Worm (Caenorhabditis elegans) whole organism, L3 larva: ENCODE results near the gene fbxb-48.

Experiments
- R02D3.7 ChIP-seq: fragments of 150-350 bp; optimal IDR thresholded peaks from 2 replicates; lab custom pipeline; 2014; ENCODE audit warnings: missing biosample characterization, missing genetic modification characterization
- elt-2 ChIP-seq: sonication (generic microtip); optimal IDR thresholded peaks from 2 replicates; lab custom pipeline; 2016; ENCODE audit warnings: missing genetic modification reagents, mild to moderate bottlenecking, missing genetic modification characterization, missing compliant biosample characterization
- elt-3 ChIP-seq, 3 experiments: fragments of 150-350 bp in 1 of 3; sonication (generic microtip) in 2 of 3; optimal IDR thresholded peaks; 2 replicates in 2 of 3; 4 replicates in 1 of 3; lab custom pipeline; 2014 to 2017; ENCODE audit warnings: missing biosample characterization in 3 of 3, missing genetic modification characterization in 3 of 3
- eor-1 ChIP-seq, 2 experiments: fragments of 150-350 bp; optimal IDR thresholded peaks; 2 replicates each; lab custom pipeline; 2014 to 2018; ENCODE audit warnings: missing biosample characterization in 2 of 2, missing genetic modification characterization in 2 of 2
- fos-1 ChIP-seq: fragments of 150-350 bp; optimal IDR thresholded peaks from 2 replicates; lab custom pipeline; 2014; ENCODE audit warnings: missing biosample characterization, missing genetic modification characterization
- lin-39 ChIP-seq: fragments of 150-350 bp; optimal IDR thresholded peaks from 2 replicates; lab custom pipeline; 2018; ENCODE audit warnings: missing biosample characterization, missing genetic modification reagents, missing genetic modification characterization
- mdl-1 ChIP-seq: fragments of 150-350 bp; optimal IDR thresholded peaks from 2 replicates; lab custom pipeline; 2014; ENCODE audit warnings: missing biosample characterization, missing genetic modification characterization
- nhr-11 ChIP-seq: fragments of 150-350 bp; optimal IDR thresholded peaks from 2 replicates; lab custom pipeline; 2014; ENCODE audit warnings: missing biosample characterization, missing genetic modification characterization
- nhr-25 ChIP-seq: sonication (generic microtip); optimal IDR thresholded peaks from 2 replicates; lab custom pipeline; 2017; ENCODE audit warnings: missing biosample characterization, missing genetic modification characterization

ce11 chrII:1750413-1750812, 31.4 kb upstream of the fbxb-48 start, which contains the start of the genes F36H5.13 and F36H5.8:
- TF ChIP-seq R02D3.7 (tag; lab: Kevin White, UChicago) (no peak), elt-2 (tag; lab: Kevin White, UChicago) (no peak), nhr-25 (no peak), elt-3 (tag; optimal IDR thresholded peaks at IDR 0.05; lab: Kevin White, UChicago) (no peak), mdl-1 (tag; lab: Kevin White, UChicago) (no peak), eor-1 (tag; optimal IDR thresholded peaks at IDR 0.05; lab: Kevin White, UChicago) (no peak), nhr-11 (tag; lab: Kevin White, UChicago) (no peak), lin-39 (tag; lab: Kevin White, UChicago) (no peak), fos-1 (no peak)
